Fruit fly (Drosophila melanogaster) whole organism, prepupa: ENCODE data around the gene Nt5b.

Source experiments
- Blimp-1 ChIP-seq: fragments of 200-800 bp; sonication (Bioruptor generic); optimal IDR thresholded peaks from 3 replicates; lab custom pipeline; 2017; ENCODE audit warnings: missing biosample characterization, missing genetic modification characterization, mild to moderate bottlenecking, moderate library complexity, missing genetic modification reagents
- CG11902 ChIP-seq: fragments of 200-800 bp; sonication (Bioruptor generic); optimal IDR thresholded peaks from 3 replicates; lab custom pipeline; 2016; ENCODE audit warnings: missing biosample characterization, missing genetic modification characterization
- CG15336 ChIP-seq: fragments of 200-800 bp; sonication (Bioruptor generic); IDR thresholded peaks from 2 replicates; pipeline ENCODE4 v1.3.6; 2022; ENCODE audit warnings: missing biosample characterization, missing genetic modification characterization
- CG1621 ChIP-seq: fragments of 200-800 bp; sonication (Bioruptor generic); optimal IDR thresholded peaks from 3 replicates; lab custom pipeline; 2018; ENCODE audit warnings: missing biosample characterization, mild to moderate bottlenecking, missing genetic modification characterization
- CG16779 ChIP-seq: fragments of 200-800 bp; sonication (Bioruptor generic); optimal IDR thresholded peaks from 3 replicates; lab custom pipeline; 2017; ENCODE audit warnings: missing biosample characterization, mild to moderate bottlenecking, missing genetic modification characterization
- CG3032 ChIP-seq: fragments of 200-800 bp; optimal IDR thresholded peaks from 2 replicates; lab custom pipeline; 2019; ENCODE audit warnings: missing biosample characterization, mild to moderate bottlenecking, missing genetic modification characterization, moderate library complexity
- CG31627 ChIP-seq: fragments of 200-800 bp; sonication (Bioruptor generic); optimal IDR thresholded peaks from 3 replicates; lab custom pipeline; 2016; ENCODE audit warnings: missing biosample characterization, missing genetic modification characterization
- CG32006 ChIP-seq: fragments of 200-800 bp; sonication (Bioruptor generic); optimal IDR thresholded peaks from 3 replicates; lab custom pipeline; 2017; ENCODE audit warnings: missing biosample characterization, mild to moderate bottlenecking, missing genetic modification characterization
- CG34406 ChIP-seq: fragments of 200-800 bp; sonication (Bioruptor generic); optimal IDR thresholded peaks from 3 replicates; lab custom pipeline; 2016; ENCODE audit warnings: missing biosample characterization, missing genetic modification characterization
- CG4318 ChIP-seq: fragments of 200-800 bp; sonication (Bioruptor generic); optimal IDR thresholded peaks from 3 replicates; lab custom pipeline; 2017; ENCODE audit warnings: missing biosample characterization, mild to moderate bottlenecking, missing genetic modification characterization
- CG6163 ChIP-seq: fragments of 200-800 bp; sonication (Bioruptor generic); IDR thresholded peaks from 3 replicates; pipeline ENCODE4 v1.3.6; 2022; ENCODE audit warnings: missing biosample characterization, missing genetic modification characterization
- CG6276 ChIP-seq: fragments of 200-800 bp; sonication (Bioruptor generic); optimal IDR thresholded peaks from 2 replicates; lab custom pipeline; 2017; ENCODE audit warnings: missing biosample characterization, mild to moderate bottlenecking, missing genetic modification characterization
- CG6792 ChIP-seq: fragments of 200-800 bp; sonication (Bioruptor generic); optimal IDR thresholded peaks from 3 replicates; lab custom pipeline; 2016; ENCODE audit warnings: missing biosample characterization, missing genetic modification characterization
- CG6808 ChIP-seq: fragments of 200-800 bp; sonication (Bioruptor generic); optimal IDR thresholded peaks from 3 replicates; lab custom pipeline; 2017; ENCODE audit warnings: missing biosample characterization, missing genetic modification characterization, mild to moderate bottlenecking, moderate library complexity, missing genetic modification reagents
- CG8119 ChIP-seq: fragments of 200-800 bp; sonication (Bioruptor generic); IDR thresholded peaks from 3 replicates; pipeline ENCODE4 v1.3.6; 2022; ENCODE audit warnings: missing biosample characterization, missing genetic modification characterization
- CG8319 ChIP-seq: fragments of 200-800 bp; sonication (Bioruptor generic); optimal IDR thresholded peaks from 3 replicates; lab custom pipeline; 2016; ENCODE audit warnings: missing biosample characterization, missing genetic modification characterization
- Eip78C ChIP-seq: fragments of 200-800 bp; sonication (Bioruptor generic); peaks from one replicate; lab custom pipeline; 2016; ENCODE audit warnings: missing biosample characterization, missing genetic modification characterization
- Ets96B ChIP-seq: fragments of 200-800 bp; optimal IDR thresholded peaks from 2 replicates; lab custom pipeline; 2019; ENCODE audit warnings: missing biosample characterization, mild to moderate bottlenecking, missing genetic modification characterization, moderate library complexity
- Hr38 ChIP-seq: sonication (Bioruptor generic); optimal IDR thresholded peaks from 2 replicates; lab custom pipeline; 2016; ENCODE audit warnings: missing biosample characterization, missing genetic modification characterization
- Hr39 ChIP-seq: fragments of 200-800 bp; sonication (Bioruptor generic); optimal IDR thresholded peaks from 2 replicates; lab custom pipeline; 2016; ENCODE audit warnings: missing biosample characterization, missing genetic modification characterization
- Hr4 ChIP-seq: fragments of 200-800 bp; sonication (Bioruptor generic); optimal IDR thresholded peaks from 3 replicates; lab custom pipeline; 2016; ENCODE audit warnings: missing biosample characterization, missing genetic modification characterization
- Smox ChIP-seq: fragments of 200-800 bp; sonication (Bioruptor generic); optimal IDR thresholded peaks from 3 replicates; lab custom pipeline; 2016; ENCODE audit warnings: missing biosample characterization, missing genetic modification characterization
- Sox15 ChIP-seq: fragments of 200-800 bp; sonication (Bioruptor generic); optimal IDR thresholded peaks from 3 replicates; lab custom pipeline; 2016; ENCODE audit warnings: missing biosample characterization, missing genetic modification characterization
- cyc ChIP-seq: fragments of 200-800 bp; sonication (Bioruptor generic); optimal IDR thresholded peaks from 3 replicates; lab custom pipeline; 2016; ENCODE audit warnings: missing biosample characterization, missing genetic modification characterization
- dac ChIP-seq: fragments of 200-800 bp; sonication (Bioruptor generic); optimal IDR thresholded peaks from 2 replicates; lab custom pipeline; 2017; ENCODE audit warnings: missing biosample characterization, mild to moderate bottlenecking, missing genetic modification characterization
- eg ChIP-seq: fragments of 200-800 bp; sonication (Bioruptor generic); IDR thresholded peaks from 3 replicates; pipeline ENCODE4 v1.3.6; 2022; ENCODE audit warnings: missing biosample characterization, missing genetic modification characterization
- esn ChIP-seq: fragments of 200-800 bp; sonication (Bioruptor generic); optimal IDR thresholded peaks from 2 replicates; lab custom pipeline; 2016; ENCODE audit warnings: missing biosample characterization, mild to moderate bottlenecking, missing genetic modification characterization, moderate library complexity
- fd85E ChIP-seq: fragments of 200-800 bp; sonication (Bioruptor generic); optimal IDR thresholded peaks from 3 replicates; lab custom pipeline; 2016; ENCODE audit warnings: missing biosample characterization, missing genetic modification characterization
- fkh ChIP-seq: fragments of 200-800 bp; sonication (Bioruptor generic); optimal IDR thresholded peaks from 3 replicates; lab custom pipeline; 2017; ENCODE audit warnings: missing biosample characterization, mild to moderate bottlenecking, missing genetic modification characterization, moderate library complexity
- ss ChIP-seq, 2 experiments: fragments of 200-800 bp; sonication (Bioruptor generic); optimal IDR thresholded peaks; 2 replicates in 1 of 2; 3 replicates in 1 of 2; lab custom pipeline; 2017 to 2018; ENCODE audit warnings: mild to moderate bottlenecking in 2 of 2, missing biosample characterization in 2 of 2, missing genetic modification characterization in 2 of 2, moderate library complexity in 1 of 2
- svp ChIP-seq: fragments of 200-800 bp; sonication (Bioruptor generic); peaks from one replicate; lab custom pipeline; 2016; ENCODE audit warnings: missing biosample characterization, missing genetic modification characterization

The Nt5b gene

dm6 chrX:18409938-18410337, at the start of gene Nt5b:
Gene Nt5b (minus strand): TSS chrX:18410144.
- TF ChIP-seq fkh (GFP tag; lab: Kevin White, UChicago) (peak; percentile 64), Sox15 (GFP tag; lab: Kevin White, UChicago) (no peak)

DNA sequence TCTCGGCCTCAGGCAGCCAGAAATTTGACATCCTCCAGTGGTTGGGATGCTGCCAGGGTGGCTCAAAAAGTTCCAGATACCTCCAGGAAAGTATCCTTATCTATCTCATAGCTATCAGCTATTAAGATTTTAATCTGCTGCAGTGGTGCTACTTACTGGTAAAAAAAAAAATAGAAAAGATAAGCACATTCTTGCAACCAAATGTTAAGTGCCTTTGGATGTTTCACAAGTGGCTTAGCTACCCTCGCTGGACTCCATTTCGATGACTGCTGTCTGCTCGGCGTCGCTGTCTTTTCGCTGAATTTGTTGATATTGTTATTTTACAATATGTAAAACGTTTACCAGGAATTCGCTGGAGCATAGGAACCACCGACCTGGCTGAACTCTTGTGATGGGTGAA, 42.8 kb upstream of the Nt5b start:
- TF ChIP-seq svp (GFP tag; lab: Kevin White, UChicago) (peak; percentile 44), CG6792 (GFP tag; lab: Kevin White, UChicago) (no peak)

DNA sequence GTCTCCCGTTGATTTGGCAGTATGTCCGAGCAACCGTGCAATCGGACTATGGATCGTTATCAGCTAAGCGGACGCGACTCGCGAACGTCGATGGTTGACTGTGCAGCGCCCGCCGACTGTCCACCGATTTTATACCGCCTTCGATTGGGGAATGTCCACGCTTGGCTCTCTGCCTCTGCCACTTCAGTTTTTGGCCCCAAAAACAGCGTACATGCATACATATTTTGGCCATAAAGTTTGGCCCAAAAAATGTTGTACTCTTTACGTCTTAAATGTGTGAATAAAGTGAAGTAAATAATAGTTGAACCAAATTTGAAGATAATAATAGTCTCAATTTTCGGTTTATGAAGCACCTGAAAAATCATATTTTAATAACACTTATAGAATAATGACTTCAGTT, 30.5 kb upstream of the Nt5b start, which contains the start of gene CG32548:
CG32548 (minus strand) TSS at position 101 of the 400 bp plus-strand sequence.
- TF ChIP-seq CG32006 (GFP tag; lab: Kevin White, UChicago) (no peak), CG4318 (GFP tag; lab: Kevin White, UChicago) (no peak), CG6808 (GFP tag; lab: Kevin White, UChicago) (no peak), CG6276 (no peak), Eip78C (GFP tag; lab: Kevin White, UChicago) (no peak), Smox (no peak), Hr39 (GFP tag; lab: Kevin White, UChicago) (no peak), esn (no peak), Hr38 (no peak), cyc (GFP tag; lab: Kevin White, UChicago) (no peak)
- TF ChIP-seq, all 60 proteins: peak for 0

dm6 chrX:18439367-18439766, 29.4 kb upstream of the Nt5b start, which contains the start of gene CG43841:
Gene CG43841 (plus strand): TSS chrX:18439667.
- no peak for TF ChIP-seq Smox
- no peak for TF ChIP-seq Hr4 (GFP tag; lab: Kevin White, UChicago)
- TF ChIP-seq CG8319 (GFP tag; lab: Kevin White, UChicago), result no peak
- TF ChIP-seq ss (GFP tag; optimal IDR thresholded peaks at IDR 0.05; lab: Kevin White, UChicago), result no peak

- TF ChIP-seq eg (no peak), svp (GFP tag; lab: Kevin White, UChicago) (peak; percentile 18)
These were observed 28.6 kb upstream of the Nt5b start, which contains the start of gene CG32551 for dm6 chrX:18438568-18438967. Gene CG32551 (plus strand): TSS chrX:18438868.

- TF ChIP-seq ss (GFP tag; optimal IDR thresholded peaks at IDR 0.05; lab: Kevin White, UChicago) (no peak), CG3032 (tag; lab: Kevin White, UChicago) (no peak), CG34406 (GFP tag; lab: Kevin White, UChicago) (no peak), Ets96B (tag; lab: Kevin White, UChicago) (no peak), CG8119 (GFP tag; lab: Robert Waterston, UW) (no peak), CG1621 (tag; lab: Kevin White, UChicago) (no peak), dac (no peak), CG16779 (tag; lab: Kevin White, UChicago) (no peak), svp (GFP tag; lab: Kevin White, UChicago) (no peak), Sox15 (GFP tag; lab: Kevin White, UChicago) (no peak), CG15336 (GFP tag; lab: Robert Waterston, UW) (no peak), CG31627 (GFP tag; lab: Kevin White, UChicago) (no peak), Blimp-1 (GFP tag; lab: Kevin White, UChicago) (no peak), CG11902 (GFP tag; lab: Kevin White, UChicago) (no peak), Hr38 (no peak), fd85E (GFP tag; lab: Kevin White, UChicago) (no peak)
These were observed 27.2 kb upstream of the Nt5b start, which contains the start of gene CG6290 for dm6 chrX:18437190-18437589. Gene CG6290 (plus strand): TSS chrX:18437490.

- TF ChIP-seq CG6163 (GFP tag; lab: Robert Waterston, UW) (0 out of 3 replicates have a peak, but pooled peaks have one; percentile 22), ss (GFP tag; optimal IDR thresholded peaks at IDR 0.05; lab: Kevin White, UChicago) (no peak), eg (peak; percentile 77), CG8119 (GFP tag; lab: Robert Waterston, UW) (0 out of 3 replicates have a peak, but pooled peaks have one; percentile 43), Hr39 (GFP tag; lab: Kevin White, UChicago) (no peak), fd85E (GFP tag; lab: Kevin White, UChicago) (no peak), CG6276 (peak; percentile 42), CG15336 (GFP tag; lab: Robert Waterston, UW) (peak; percentile 62)
These were observed 12.2 kb upstream of the Nt5b start, which contains the start of gene CG42323 for dm6 chrX:18422112-18422511. Gene CG42323 (plus strand): TSS chrX:18422413.
